Fruit fly (Drosophila melanogaster) whole organism, embryonic: ENCODE results near the gene CG31268.

Experiments used
- Bgb ChIP-seq: fragments of 200-800 bp; sonication (Bioruptor generic); IDR thresholded peaks from 2 replicates; pipeline ENCODE4 v1.3.6; 2022; ENCODE audit warnings: missing biosample characterization, missing genetic modification characterization; ENCODE audit not compliant: partially characterized antibody
- CG11085 ChIP-seq: fragments of 200-800 bp; sonication (Bioruptor generic); IDR thresholded peaks from 2 replicates; pipeline ENCODE4 v1.3.6; 2022; ENCODE audit warnings: missing biosample characterization, missing genetic modification characterization
- CG11504 ChIP-seq: fragments of 200-800 bp; sonication (Bioruptor generic); optimal IDR thresholded peaks from 3 replicates; lab custom pipeline; 2019; ENCODE audit warnings: missing biosample characterization, mild to moderate bottlenecking, missing genetic modification characterization, moderate library complexity
- CG12155 ChIP-seq: fragments of 200-800 bp; sonication (Bioruptor generic); optimal IDR thresholded peaks from 3 replicates; lab custom pipeline; 2016; ENCODE audit warnings: missing biosample characterization, missing genetic modification characterization
- CG1233 ChIP-seq: fragments of 200-800 bp; sonication (Bioruptor generic); optimal IDR thresholded peaks from 4 replicates; lab custom pipeline; 2018; ENCODE audit warnings: missing biosample characterization, mild to moderate bottlenecking, missing genetic modification characterization
- CG15479 ChIP-seq: fragments of 200-800 bp; sonication (Bioruptor generic); optimal IDR thresholded peaks from 3 replicates; lab custom pipeline; 2019; ENCODE audit warnings: missing biosample characterization, mild to moderate bottlenecking, missing genetic modification characterization, moderate library complexity
- CG16815 ChIP-seq: fragments of 200-800 bp; sonication (Bioruptor generic); optimal IDR thresholded peaks from 3 replicates; lab custom pipeline; 2017; ENCODE audit warnings: missing biosample characterization, mild to moderate bottlenecking, missing genetic modification characterization
- CG31388 ChIP-seq: fragments of 200-800 bp; sonication (Bioruptor generic); optimal IDR thresholded peaks from 2 replicates; lab custom pipeline; 2016; ENCODE audit warnings: missing biosample characterization, missing genetic modification characterization
- CG42726 ChIP-seq: fragments of 200-800 bp; sonication (Bioruptor generic); IDR thresholded peaks from 2 replicates; pipeline ENCODE4 v1.3.6; 2022; ENCODE audit warnings: missing biosample characterization, missing genetic modification characterization; ENCODE audit not compliant: partially characterized antibody
- CG9876 ChIP-seq: fragments of 200-800 bp; sonication (Bioruptor generic); optimal IDR thresholded peaks from 2 replicates; lab custom pipeline; 2016; ENCODE audit warnings: missing biosample characterization, missing genetic modification characterization
- D ChIP-seq, 2 experiments: fragments of 200-800 bp in 1 of 2; fragments of >200 bp in 1 of 2; sonication (Bioruptor generic) in 1 of 2; optimal IDR thresholded peaks; 2 replicates in 1 of 2; 3 replicates in 1 of 2; lab custom pipeline; 2017; ENCODE audit warnings: mild to moderate bottlenecking in 1 of 2, missing biosample characterization in 1 of 2, missing genetic modification characterization in 1 of 2, missing genetic modification reagents in 1 of 2
- Dref ChIP-seq: fragments of 200-800 bp; sonication (Bioruptor generic); IDR thresholded peaks from 2 replicates; pipeline ENCODE4 v1.3.6; 2022; ENCODE audit warnings: missing biosample characterization, missing genetic modification characterization
- Ets65A ChIP-seq: fragments of 200-800 bp; sonication (Bioruptor generic); peaks from one replicate; lab custom pipeline; 2016; ENCODE audit warnings: missing biosample characterization, missing genetic modification characterization
- HLH4C ChIP-seq: fragments of 200-800 bp; sonication (Bioruptor generic); IDR thresholded peaks from 3 replicates; pipeline ENCODE4 v1.3.6; 2022; ENCODE audit warnings: missing biosample characterization, missing genetic modification characterization; ENCODE audit not compliant: partially characterized antibody
- Mrtf ChIP-seq: fragments of 200-800 bp; sonication (Bioruptor generic); IDR thresholded peaks from 3 replicates; pipeline ENCODE4 v1.3.6; 2022; ENCODE audit warnings: missing biosample characterization, missing genetic modification characterization
- Myb ChIP-seq: fragments of 200-800 bp; sonication (Bioruptor generic); optimal IDR thresholded peaks from 2 replicates; lab custom pipeline; 2016; ENCODE audit warnings: missing biosample characterization, missing genetic modification characterization
- NK7.1 ChIP-seq: fragments of 200-800 bp; sonication (Bioruptor generic); optimal IDR thresholded peaks from 3 replicates; lab custom pipeline; 2016; ENCODE audit warnings: missing biosample characterization, missing genetic modification characterization
- Nf-YB ChIP-seq: fragments of 200-800 bp; sonication (Bioruptor generic); optimal IDR thresholded peaks from 3 replicates; lab custom pipeline; 2019; ENCODE audit warnings: missing biosample characterization, mild to moderate bottlenecking, missing genetic modification characterization, moderate library complexity
- Nf-YC ChIP-seq: fragments of 200-800 bp; optimal IDR thresholded peaks from 3 replicates; lab custom pipeline; 2019; ENCODE audit warnings: missing biosample characterization, mild to moderate bottlenecking, missing genetic modification characterization, moderate library complexity
- Sin3A ChIP-seq: fragments of >200 bp; optimal IDR thresholded peaks from 2 replicates; lab custom pipeline; 2018
- Sox100B ChIP-seq: fragments of 200-800 bp; sonication (Bioruptor generic); optimal IDR thresholded peaks from 3 replicates; lab custom pipeline; 2018; ENCODE audit warnings: missing biosample characterization, mild to moderate bottlenecking, missing genetic modification characterization
- Xrp1 ChIP-seq: fragments of 200-800 bp; sonication (Bioruptor generic); IDR thresholded peaks from 2 replicates; pipeline ENCODE4 v1.3.6; 2022; ENCODE audit warnings: missing biosample characterization, missing genetic modification characterization
- YL-1 ChIP-seq: fragments of 200-800 bp; sonication (Bioruptor generic); optimal IDR thresholded peaks from 3 replicates; lab custom pipeline; 2017; ENCODE audit warnings: missing biosample characterization, mild to moderate bottlenecking, missing genetic modification characterization
- abd-A ChIP-seq: fragments of 200-800 bp; sonication (Bioruptor generic); optimal IDR thresholded peaks from 3 replicates; lab custom pipeline; 2019; ENCODE audit warnings: missing biosample characterization, mild to moderate bottlenecking, missing genetic modification characterization, moderate library complexity
- bab2 ChIP-seq: fragments of 200-800 bp; sonication (Bioruptor generic); optimal IDR thresholded peaks from 2 replicates; lab custom pipeline; 2016; ENCODE audit warnings: missing biosample characterization, missing genetic modification characterization
- bbx ChIP-seq: fragments of 200-800 bp; sonication (Bioruptor generic); IDR thresholded peaks from 2 replicates; pipeline ENCODE4 v1.3.6; 2022; ENCODE audit warnings: missing biosample characterization, missing genetic modification characterization; ENCODE audit not compliant: partially characterized antibody
- btn ChIP-seq: fragments of 200-800 bp; sonication (Bioruptor generic); optimal IDR thresholded peaks from 2 replicates; lab custom pipeline; 2016; ENCODE audit warnings: missing biosample characterization, missing genetic modification characterization
- chif ChIP-seq, 2 experiments: fragments of 200-800 bp; sonication (Bioruptor generic); optimal IDR thresholded peaks; 3 replicates each; lab custom pipeline; 2016; ENCODE audit warnings: missing biosample characterization in 2 of 2, missing genetic modification characterization in 2 of 2
- disco-r ChIP-seq: fragments of 200-800 bp; sonication (Bioruptor generic); optimal IDR thresholded peaks from 2 replicates; lab custom pipeline; 2016; ENCODE audit warnings: missing biosample characterization, missing genetic modification characterization
- ewg ChIP-seq: fragments of 200-800 bp; sonication (Bioruptor generic); optimal IDR thresholded peaks from 3 replicates; lab custom pipeline; 2017; ENCODE audit warnings: mild to moderate bottlenecking, missing biosample characterization, missing genetic modification reagents, missing genetic modification characterization
- gcm2 ChIP-seq: fragments of 200-800 bp; sonication (Bioruptor generic); optimal IDR thresholded peaks from 2 replicates; lab custom pipeline; 2016; ENCODE audit warnings: missing biosample characterization, missing genetic modification characterization
- gfzf ChIP-seq: fragments of 200-800 bp; sonication (Bioruptor generic); optimal IDR thresholded peaks from 2 replicates; lab custom pipeline; 2016; ENCODE audit warnings: missing biosample characterization, mild to moderate bottlenecking, missing genetic modification characterization, moderate library complexity
- grn ChIP-seq: fragments of 200-800 bp; sonication (Bioruptor generic); optimal IDR thresholded peaks from 3 replicates; lab custom pipeline; 2017; ENCODE audit warnings: missing biosample characterization, missing genetic modification characterization
- mam ChIP-seq: fragments of 200-800 bp; sonication (Bioruptor generic); optimal IDR thresholded peaks from 3 replicates; lab custom pipeline; 2016; ENCODE audit warnings: missing biosample characterization, missing genetic modification characterization
- org-1 ChIP-seq: fragments of 200-800 bp; sonication (Bioruptor generic); optimal IDR thresholded peaks from 2 replicates; lab custom pipeline; 2017; ENCODE audit warnings: missing biosample characterization, missing genetic modification characterization
- pan ChIP-seq, 4 experiments: fragments of >200 bp in 3 of 4; fragments of 200-800 bp in 1 of 4; sonication (Bioruptor generic) in 1 of 4; optimal IDR thresholded peaks in 3 of 4; IDR thresholded peaks in 1 of 4; 2 replicates each; pipeline versions ENCODE4 v1.3.6 to Lab custom; 2017 to 2022; ENCODE audit warnings: missing biosample characterization in 2 of 4, missing genetic modification characterization in 2 of 4, mixed read lengths in 1 of 4
- ranshi ChIP-seq: fragments of 200-800 bp; sonication (Bioruptor generic); IDR thresholded peaks from 2 replicates; pipeline ENCODE4 v1.3.6; 2022; ENCODE audit warnings: missing biosample characterization, missing genetic modification characterization
- sens ChIP-seq: fragments of 200-800 bp; sonication (Bioruptor generic); peaks from one replicate; lab custom pipeline; 2016; ENCODE audit warnings: missing biosample characterization, missing genetic modification characterization
- seq ChIP-seq: fragments of 200-800 bp; sonication (Bioruptor generic); IDR thresholded peaks from 2 replicates; pipeline ENCODE4 v1.3.6; 2022; ENCODE audit warnings: missing biosample characterization, missing genetic modification characterization
- slbo ChIP-seq: fragments of 200-800 bp; sonication (Bioruptor generic); IDR thresholded peaks from 2 replicates; pipeline ENCODE4 v1.3.6; 2022; ENCODE audit warnings: missing biosample characterization, missing genetic modification characterization
- stwl ChIP-seq: fragments of 200-800 bp; sonication (Bioruptor generic); optimal IDR thresholded peaks from 3 replicates; lab custom pipeline; 2018; ENCODE audit warnings: missing biosample characterization, mild to moderate bottlenecking, missing genetic modification characterization, moderate library complexity
- tin ChIP-seq: fragments of 200-800 bp; sonication (Bioruptor generic); optimal IDR thresholded peaks from 3 replicates; lab custom pipeline; 2016; ENCODE audit warnings: missing biosample characterization, missing genetic modification characterization
- unc-4 ChIP-seq: fragments of 200-800 bp; sonication (Bioruptor generic); IDR thresholded peaks from 2 replicates; pipeline ENCODE4 v1.3.6; 2022; ENCODE audit warnings: missing biosample characterization, missing genetic modification characterization; ENCODE audit not compliant: partially characterized antibody
- zen2 ChIP-seq: fragments of 200-800 bp; sonication (Bioruptor generic); IDR thresholded peaks from 3 replicates; pipeline ENCODE4 v1.3.6; 2022; ENCODE audit warnings: missing biosample characterization, missing genetic modification characterization; ENCODE audit not compliant: partially characterized antibody
- zfh1 ChIP-seq: fragments of 200-800 bp; sonication (Bioruptor generic); IDR thresholded peaks from 3 replicates; pipeline ENCODE4 v1.3.6; 2022; ENCODE audit warnings: missing biosample characterization, missing genetic modification characterization
- zfh2 ChIP-seq: fragments of 200-800 bp; sonication (Bioruptor generic); optimal IDR thresholded peaks from 2 replicates; lab custom pipeline; 2016; ENCODE audit warnings: missing biosample characterization, missing genetic modification characterization

CG31268 gene

DNA sequence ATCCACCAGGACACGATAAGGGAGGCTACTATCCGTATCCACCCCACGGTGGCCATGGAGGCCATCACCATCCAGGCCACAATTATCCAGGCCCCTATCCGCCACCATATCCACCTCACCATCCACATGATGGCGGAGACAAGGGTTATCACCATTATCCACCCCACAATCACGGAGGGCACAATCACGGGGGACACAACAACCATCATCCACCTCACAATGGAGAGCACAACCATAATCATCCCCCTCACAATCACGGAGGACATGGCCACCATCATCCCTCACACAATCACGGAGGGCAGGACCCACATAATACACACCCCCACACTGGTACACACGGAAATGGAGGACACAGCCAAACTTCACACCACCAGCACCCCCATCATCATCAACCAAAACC, 1.8 kb upstream of the CG31268 start:
- TF ChIP-seq seq (GFP tag; lab: Robert Waterston, UW) (peak; percentile 97), ewg (GFP tag; lab: Kevin White, UChicago) (peak; percentile 14), Ets65A (peak; percentile 22), Mrtf (GFP tag; lab: Robert Waterston, UW) (peak; percentile 24; the same call in 1 of the 3 replicates), Nf-YB (peak; percentile 83), zen2 (GFP tag; lab: Robert Waterston, UW) (0 out of 3 replicates have a peak, but pooled peaks have one; percentile 23), Nf-YC (tag; lab: Kevin White, UChicago) (peak; percentile 86), CG31388 (GFP tag; lab: Kevin White, UChicago) (no peak), Dref (GFP tag; lab: Robert Waterston, UW) (no peak), CG16815 (no peak), Sox100B (GFP tag; lab: Kevin White, UChicago) (no peak), zfh2 (GFP tag; lab: Kevin White, UChicago) (no peak), grn (GFP tag; lab: Kevin White, UChicago) (peak; percentile 46)

- TF ChIP-seq chif (GFP tag; optimal IDR thresholded peaks at IDR 0.05; lab: Kevin White, UChicago) = no peak
- TF ChIP-seq pan (optimal IDR thresholded peaks at IDR 0.05; lab: Kevin White, UChicago) = no peak
- no peak for TF ChIP-seq pan (GFP tag; optimal IDR thresholded peaks at IDR 0.05 in 1 of 2, IDR thresholded peaks at IDR 0.05 in 1 of 2)
- TF ChIP-seq CG11085 = no peak
- no peak for TF ChIP-seq NK7.1
- TF ChIP-seq btn (GFP tag; lab: Kevin White, UChicago) = no peak
- TF ChIP-seq CG1233 (GFP tag; lab: Kevin White, UChicago) = no peak
- no peak for TF ChIP-seq disco-r (GFP tag; lab: Kevin White, UChicago)
- no peak for TF ChIP-seq Myb (GFP tag; lab: Kevin White, UChicago)
- TF ChIP-seq mam = no peak
- TF ChIP-seq gcm2 (GFP tag; lab: Kevin White, UChicago) = no peak
- no peak for TF ChIP-seq org-1 (GFP tag; lab: Kevin White, UChicago)
- no peak for TF ChIP-seq gfzf (GFP tag; lab: Kevin White, UChicago)
- no peak for TF ChIP-seq stwl (tag; lab: Kevin White, UChicago)
These were observed 4.3 kb downstream of the CG31268 start, which contains the start of gene CG4009 for dm6 chr3R:17035945-17036344. Gene CG4009, minus strand, starts transcription at chr3R:17036045.

dm6 chr3R:17039993-17040807, 8.6 kb downstream of the CG31268 start, which contains the start of the genes CG18213 and Trm7-32:
Gene CG18213, minus strand, starts transcription at chr3R:17040203.
Gene Trm7-32, plus strand, starts transcription at chr3R:17040682.
- no peak for TF ChIP-seq CG15479
- peak; percentile 15 for TF ChIP-seq CG9876 (GFP tag; lab: Kevin White, UChicago)
- peak; percentile 73 for TF ChIP-seq sens (GFP tag; lab: Kevin White, UChicago)
- peak; percentile 81 for TF ChIP-seq unc-4 (GFP tag; lab: Robert Waterston, UW)
- TF ChIP-seq slbo = peak; percentile 60; the same call in 1 of the 2 replicates
- peak; percentile 18 for TF ChIP-seq tin (GFP tag; lab: Kevin White, UChicago)
- peak; percentile 87 for TF ChIP-seq Dref (GFP tag; lab: Robert Waterston, UW)
- peak; percentile 92 for TF ChIP-seq Bgb (GFP tag; lab: Robert Waterston, UW)
- peak; percentile 23 for TF ChIP-seq CG12155 (GFP tag; lab: Kevin White, UChicago)
- TF ChIP-seq CG42726 = peak; percentile 86; the same call in 1 of the 2 replicates
- peak; percentile 80 for TF ChIP-seq HLH4C (GFP tag; lab: Robert Waterston, UW)
- TF ChIP-seq D (optimal IDR thresholded peaks at IDR 0.05; lab: Kevin White, UChicago) = no peak
- no peak for TF ChIP-seq D (GFP tag; optimal IDR thresholded peaks at IDR 0.05; lab: Kevin White, UChicago)
- no peak for TF ChIP-seq CG11504 (tag; lab: Kevin White, UChicago)
- TF ChIP-seq bbx (GFP tag; lab: Robert Waterston, UW) = peak; percentile 89
- TF ChIP-seq abd-A (tag; lab: Kevin White, UChicago) = no peak
- TF ChIP-seq YL-1 (GFP tag; lab: Kevin White, UChicago) = no peak
- TF ChIP-seq Xrp1 (GFP tag; lab: Robert Waterston, UW) = peak; percentile 18; the same call in 1 of the 2 replicates
- no peak for TF ChIP-seq Sin3A (lab: Kevin White, UChicago)
- 0 out of 2 replicates have a peak, but pooled peaks have one; percentile 10 for TF ChIP-seq ranshi (GFP tag; lab: Robert Waterston, UW)
- TF ChIP-seq zfh1 (GFP tag; lab: Robert Waterston, UW) = no peak
- no peak for TF ChIP-seq bab2 (GFP tag; lab: Kevin White, UChicago)
